Fruit fly (Drosophila melanogaster): ENCODE data around the gene alpha4GT1.
A peak's percentile ranks its signal among the peaks of the same experiment; 100 is the strongest.

The alpha4GT1 gene

DNA sequence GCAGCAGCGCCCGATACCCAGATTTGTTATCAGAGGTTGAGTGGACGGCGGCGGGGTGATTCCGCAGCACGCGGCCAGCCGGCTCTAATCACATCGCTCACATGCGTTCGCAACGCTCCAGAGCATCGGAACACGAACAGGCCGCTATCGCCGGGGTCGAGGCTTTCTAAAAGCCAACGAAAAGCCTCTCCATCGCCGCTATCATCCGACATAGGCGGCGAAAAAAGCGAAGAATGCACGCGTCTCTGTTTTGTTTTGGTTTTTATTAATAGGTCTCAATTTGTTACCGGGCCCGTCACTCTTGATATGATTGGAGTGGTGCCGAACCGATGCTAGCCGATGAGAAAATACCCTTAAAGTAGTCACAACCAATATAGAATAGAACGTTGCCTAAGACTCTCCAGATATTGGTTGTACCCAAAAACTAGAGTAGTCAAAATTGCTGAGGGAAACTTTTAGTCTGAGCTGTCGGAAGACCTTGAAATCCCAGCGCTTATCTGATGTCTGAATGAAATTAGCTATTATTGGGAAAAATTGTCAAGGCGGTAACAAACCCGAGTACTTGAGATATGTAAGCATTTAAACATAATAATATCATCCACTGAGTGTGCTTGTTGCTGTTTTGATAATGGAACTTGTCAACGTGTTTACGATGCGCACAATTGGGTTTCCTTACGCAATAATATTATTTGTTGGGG lies 19.1 kb upstream of the alpha4GT1 start, which contains the start of gene CG17261 (continued):
- TF ChIP-seq sisA (GFP tag; IDR thresholded peaks at IDR 0.05): no peak
- no peak for TF ChIP-seq Sin3A (optimal IDR thresholded peaks at IDR 0.05)
- peak; percentile 15 for TF ChIP-seq NfI (GFP tag; optimal IDR thresholded peaks at IDR 0.05)
- TF ChIP-seq zf30C (GFP tag; optimal IDR thresholded peaks at IDR 0.05): no peak
- TF ChIP-seq CG30020 (tag; optimal IDR thresholded peaks at IDR 0.05): no peak
- TF ChIP-seq sd (tag; optimal IDR thresholded peaks at IDR 0.05): peak; percentile 88
- peak; percentile 21 to 35 for TF ChIP-seq Hr51 (GFP tag; optimal IDR thresholded peaks at IDR 0.05)
- TF ChIP-seq CG18619 (GFP tag; optimal IDR thresholded peaks at IDR 0.05): no peak
- TF ChIP-seq Aef1 (GFP tag; IDR thresholded peaks at IDR 0.05): no peak
- no peak for TF ChIP-seq CG2116 (GFP tag; optimal IDR thresholded peaks at IDR 0.05)
- TF ChIP-seq dysf (GFP tag; IDR thresholded peaks at IDR 0.05): peak; percentile 57; the same call in 2 of the 3 replicates
- no peak for TF ChIP-seq CG32767 (GFP tag; IDR thresholded peaks at IDR 0.05)
- TF ChIP-seq CG8281 (tag; optimal IDR thresholded peaks at IDR 0.05): no peak
- TF ChIP-seq Hey (tag; optimal IDR thresholded peaks at IDR 0.05): peak; percentile 89
- no peak for TF ChIP-seq Taf1 (GFP tag; IDR thresholded peaks at IDR 0.05)
- TF ChIP-seq NK7.1 (GFP tag; optimal IDR thresholded peaks at IDR 0.05): no peak
- TF ChIP-seq croc (GFP tag; conservative IDR thresholded peaks at IDR 0.05): no peak
- TF ChIP-seq CG4404 (GFP tag; IDR thresholded peaks at IDR 0.05): no peak
- peak; percentile 99 for TF ChIP-seq CG34376 (GFP tag; optimal IDR thresholded peaks at IDR 0.05)
- peak; percentile 80 for TF ChIP-seq lab (GFP tag; optimal IDR thresholded peaks at IDR 0.05)
- no peak for TF ChIP-seq CG33213 (GFP tag; optimal IDR thresholded peaks at IDR 0.05)
- no peak for TF ChIP-seq sna (GFP tag; IDR thresholded peaks at IDR 0.05; ENCODE audit: partially characterized antibody)
- TF ChIP-seq gt (GFP tag; IDR thresholded peaks at IDR 0.05): no peak
- no peak for TF ChIP-seq Doc2 (GFP tag; IDR thresholded peaks at IDR 0.05)
- no peak for TF ChIP-seq Gsc (GFP tag; IDR thresholded peaks at IDR 0.05)
- TF ChIP-seq ac (GFP tag; optimal IDR thresholded peaks at IDR 0.05): no peak
- TF ChIP-seq HLH54F (GFP tag; optimal IDR thresholded peaks at IDR 0.05): peak; percentile 37
- TF ChIP-seq h (optimal IDR thresholded peaks at IDR 0.05): no peak
- TF ChIP-seq nerfin-1 (tag; optimal IDR thresholded peaks at IDR 0.05): no peak
- TF ChIP-seq CG3407 (GFP tag; optimal IDR thresholded peaks at IDR 0.05): no peak
- TF ChIP-seq CG12942 (GFP tag; optimal IDR thresholded peaks at IDR 0.05): no peak
- no peak for TF ChIP-seq CG13775 (GFP tag; optimal IDR thresholded peaks at IDR 0.05)
- no peak for TF ChIP-seq Camta (GFP tag; optimal IDR thresholded peaks at IDR 0.05)
- no peak for TF ChIP-seq odd (GFP tag; optimal IDR thresholded peaks at IDR 0.05)
- TF ChIP-seq Dll (GFP tag; IDR thresholded peaks at IDR 0.05; ENCODE audit: partially characterized antibody): no peak
- peak; percentile 55; the same call in 1 of the 2 replicates for TF ChIP-seq NFAT (GFP tag; IDR thresholded peaks at IDR 0.05)
- TF ChIP-seq CG2129 (GFP tag; IDR thresholded peaks at IDR 0.05; ENCODE audit: partially characterized antibody): no peak
- peak; percentile 68 for TF ChIP-seq Fer1 (GFP tag; optimal IDR thresholded peaks at IDR 0.05)
- no peak for TF ChIP-seq CG11247 (GFP tag; IDR thresholded peaks at IDR 0.05)
- no peak for TF ChIP-seq Spps (tag; optimal IDR thresholded peaks at IDR 0.05)
- TF ChIP-seq Ets65A (GFP tag): no peak
- peak; percentile 10 for TF ChIP-seq Hr3 (GFP tag; optimal IDR thresholded peaks at IDR 0.05)
- TF ChIP-seq unpg (GFP tag; optimal IDR thresholded peaks at IDR 0.05): peak; percentile 7
- no peak for TF ChIP-seq CG14710 (tag; optimal IDR thresholded peaks at IDR 0.05)
- TF ChIP-seq CG5180 (GFP tag; optimal IDR thresholded peaks at IDR 0.05): no peak
- TF ChIP-seq tna (GFP tag; IDR thresholded peaks at IDR 0.05; ENCODE audit: partially characterized antibody): no peak
- peak; percentile 22 for TF ChIP-seq CG7786 (GFP tag; optimal IDR thresholded peaks at IDR 0.05)
- peak; percentile 5 for TF ChIP-seq Bteb2 (GFP tag; optimal IDR thresholded peaks at IDR 0.05)
- no peak; the same call in 1 of the 2 replicates for TF ChIP-seq E2f2 (GFP tag; IDR thresholded peaks at IDR 0.05)
- TF ChIP-seq ken (GFP tag; IDR thresholded peaks at IDR 0.05): 0 out of 3 replicates have a peak, but pooled peaks have one; percentile 29
- no peak for TF ChIP-seq dan (GFP tag; IDR thresholded peaks at IDR 0.05)

All from whole organism, embryonic.